Worm (Caenorhabditis elegans): ENCODE results near the gene Y41G9A.6.

DNA sequence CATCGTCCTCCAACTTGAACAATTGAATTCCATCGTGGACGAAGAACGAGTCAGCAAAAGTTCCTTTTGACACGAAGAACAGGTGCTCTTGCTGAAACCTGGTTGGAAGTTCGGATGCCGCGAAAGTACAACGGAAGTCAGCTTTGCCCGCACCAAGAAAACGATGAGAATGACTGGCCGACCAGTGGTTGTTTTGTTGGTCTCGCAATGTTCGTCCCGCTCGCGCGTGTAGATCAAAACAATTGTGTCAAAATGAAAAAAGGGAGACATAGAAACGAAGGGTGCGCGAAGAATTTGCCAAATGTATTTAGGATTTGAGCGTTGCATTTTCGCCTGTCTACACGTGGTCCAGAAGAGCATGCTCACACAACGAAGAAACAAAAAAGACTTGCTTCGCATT, 25.4 kb upstream of the Y41G9A.6 start, which contains the start of gene M02F4.1:
- TF ChIP-seq W03F9.2 (tag; optimal IDR thresholded peaks at IDR 0.05): no peak
- TF ChIP-seq him-1 (tag; optimal IDR thresholded peaks at IDR 0.05): no peak
- no peak for TF ChIP-seq dao-5 (tag; optimal IDR thresholded peaks at IDR 0.05)
